Fruit fly (Drosophila melanogaster) whole organism, embryonic: ENCODE results near the gene Syx5.

Experiments
- Antp ChIP-seq: fragments of 200-800 bp; sonication (Bioruptor generic); optimal IDR thresholded peaks from 3 replicates; lab custom pipeline; 2016; ENCODE audit warnings: missing biosample characterization, missing genetic modification characterization
- Atf6 ChIP-seq: fragments of 200-800 bp; sonication (Bioruptor generic); IDR thresholded peaks from 2 replicates; pipeline ENCODE4 v1.3.6; 2022; ENCODE audit warnings: missing biosample characterization, missing genetic modification characterization
- Blimp-1 ChIP-seq: fragments of 200-800 bp; sonication (Bioruptor generic); optimal IDR thresholded peaks from 3 replicates; lab custom pipeline; 2018; ENCODE audit warnings: missing biosample characterization, missing genetic modification characterization, mild to moderate bottlenecking, moderate library complexity, missing genetic modification reagents
- CG11247 ChIP-seq: fragments of 200-800 bp; sonication (Bioruptor generic); IDR thresholded peaks from 2 replicates; pipeline ENCODE4 v1.3.6; 2022; ENCODE audit warnings: missing biosample characterization, missing genetic modification characterization
- CG13123 ChIP-seq: fragments of 200-800 bp; sonication (Bioruptor generic); optimal IDR thresholded peaks from 2 replicates; lab custom pipeline; 2016; ENCODE audit warnings: missing biosample characterization, missing genetic modification characterization
- CG13424 ChIP-seq: fragments of 200-800 bp; sonication (Bioruptor generic); optimal IDR thresholded peaks from 2 replicates; lab custom pipeline; 2019; ENCODE audit warnings: missing biosample characterization, mild to moderate bottlenecking, missing genetic modification characterization, moderate library complexity
- CG13775 ChIP-seq: fragments of 200-800 bp; sonication (Bioruptor generic); optimal IDR thresholded peaks from 3 replicates; lab custom pipeline; 2017; ENCODE audit warnings: missing biosample characterization, mild to moderate bottlenecking, missing genetic modification characterization
- CG15696 ChIP-seq: fragments of 200-800 bp; sonication (Bioruptor generic); optimal IDR thresholded peaks from 2 replicates; lab custom pipeline; 2019; ENCODE audit warnings: missing biosample characterization, mild to moderate bottlenecking, missing genetic modification characterization, moderate library complexity
- CG16815 ChIP-seq: fragments of 200-800 bp; sonication (Bioruptor generic); optimal IDR thresholded peaks from 3 replicates; lab custom pipeline; 2017; ENCODE audit warnings: missing biosample characterization, mild to moderate bottlenecking, missing genetic modification characterization
- CG18476 ChIP-seq: fragments of 200-800 bp; sonication (Bioruptor generic); optimal IDR thresholded peaks from 2 replicates; lab custom pipeline; 2016; ENCODE audit warnings: missing biosample characterization, mild to moderate bottlenecking, missing genetic modification characterization
- CG18599 ChIP-seq: fragments of 200-800 bp; sonication (Bioruptor generic); optimal IDR thresholded peaks from 3 replicates; lab custom pipeline; 2017; ENCODE audit warnings: missing biosample characterization, missing genetic modification characterization, mild to moderate bottlenecking, moderate library complexity, missing genetic modification reagents
- CG2120 ChIP-seq: fragments of 200-800 bp; sonication (Bioruptor generic); optimal IDR thresholded peaks from 3 replicates; lab custom pipeline; 2016; ENCODE audit warnings: missing biosample characterization, missing genetic modification characterization
- CG2712 ChIP-seq: fragments of 200-800 bp; optimal IDR thresholded peaks from 3 replicates; lab custom pipeline; 2019; ENCODE audit warnings: missing biosample characterization, mild to moderate bottlenecking, missing genetic modification characterization, moderate library complexity
- CG32772 ChIP-seq: fragments of 200-800 bp; sonication (Bioruptor generic); IDR thresholded peaks from 2 replicates; pipeline ENCODE4 v1.3.6; 2022; ENCODE audit warnings: missing biosample characterization, missing genetic modification characterization
- CG34376 ChIP-seq: fragments of 200-800 bp; sonication (Bioruptor generic); optimal IDR thresholded peaks from 2 replicates; lab custom pipeline; 2018; ENCODE audit warnings: missing biosample characterization, mild to moderate bottlenecking, missing genetic modification characterization
- CG3838 ChIP-seq: fragments of 200-800 bp; sonication (Bioruptor generic); optimal IDR thresholded peaks from 3 replicates; lab custom pipeline; 2016; ENCODE audit warnings: missing biosample characterization, missing genetic modification characterization
- CG5180 ChIP-seq: fragments of 200-800 bp; sonication (Bioruptor generic); optimal IDR thresholded peaks from 3 replicates; lab custom pipeline; 2017; ENCODE audit warnings: missing biosample characterization, missing genetic modification characterization, mild to moderate bottlenecking, moderate library complexity, missing genetic modification reagents
- CG6254 ChIP-seq: fragments of 200-800 bp; sonication (Bioruptor generic); optimal IDR thresholded peaks from 3 replicates; lab custom pipeline; 2017; ENCODE audit warnings: mild to moderate bottlenecking, missing biosample characterization, missing genetic modification reagents, missing genetic modification characterization
- CG7786 ChIP-seq: fragments of 200-800 bp; sonication (Bioruptor generic); optimal IDR thresholded peaks from 2 replicates; lab custom pipeline; 2016; ENCODE audit warnings: missing biosample characterization, missing genetic modification characterization
- CG8944 ChIP-seq: fragments of 200-800 bp; sonication (Bioruptor generic); optimal IDR thresholded peaks from 3 replicates; lab custom pipeline; 2016; ENCODE audit warnings: missing biosample characterization, missing genetic modification characterization
- CG9215 ChIP-seq: fragments of 200-800 bp; sonication (Bioruptor generic); IDR thresholded peaks from 2 replicates; pipeline ENCODE4 v1.3.6; 2022; ENCODE audit warnings: missing biosample characterization, missing genetic modification characterization
- CG9817 ChIP-seq: fragments of 200-800 bp; sonication (Bioruptor generic); optimal IDR thresholded peaks from 2 replicates; lab custom pipeline; 2018; ENCODE audit warnings: missing biosample characterization, mild to moderate bottlenecking, missing genetic modification characterization, moderate library complexity
- CG9932 ChIP-seq: fragments of 200-800 bp; sonication (Bioruptor generic); IDR thresholded peaks from 2 replicates; pipeline ENCODE4 v1.3.6; 2022; ENCODE audit warnings: missing biosample characterization, missing genetic modification characterization
- Doc2 ChIP-seq: fragments of 200-800 bp; sonication (Bioruptor generic); IDR thresholded peaks from 2 replicates; pipeline ENCODE4 v1.3.6; 2022; ENCODE audit warnings: missing biosample characterization, missing genetic modification characterization
- Dp ChIP-seq: fragments of 200-800 bp; sonication (Bioruptor generic); optimal IDR thresholded peaks from 2 replicates; lab custom pipeline; 2018; ENCODE audit warnings: missing biosample characterization, mild to moderate bottlenecking, missing genetic modification characterization, moderate library complexity
- E2f2 ChIP-seq: fragments of 200-800 bp; sonication (Bioruptor generic); IDR thresholded peaks from 2 replicates; pipeline ENCODE4 v1.3.6; 2022; ENCODE audit warnings: missing biosample characterization, missing genetic modification characterization
- Elba2 ChIP-seq: fragments of 200-800 bp; sonication (Bioruptor generic); optimal IDR thresholded peaks from 3 replicates; lab custom pipeline; 2016; ENCODE audit warnings: missing biosample characterization, missing genetic modification characterization
- Ets97D ChIP-seq: fragments of 200-800 bp; sonication (Bioruptor generic); optimal IDR thresholded peaks from 3 replicates; lab custom pipeline; 2016; ENCODE audit warnings: missing biosample characterization, missing genetic modification characterization
- Gsc ChIP-seq: fragments of 200-800 bp; sonication (Bioruptor generic); IDR thresholded peaks from 2 replicates; pipeline ENCODE4 v1.3.6; 2022; ENCODE audit warnings: missing biosample characterization, missing genetic modification characterization
- Lpt ChIP-seq: fragments of >200 bp; optimal IDR thresholded peaks from 2 replicates; lab custom pipeline; 2018; ENCODE audit warnings: missing biosample characterization, missing genetic modification characterization
- MESR4 ChIP-seq: fragments of 200-800 bp; sonication (Bioruptor generic); optimal IDR thresholded peaks from 2 replicates; lab custom pipeline; 2018; ENCODE audit warnings: missing biosample characterization, mild to moderate bottlenecking, missing genetic modification characterization, moderate library complexity
- Myb ChIP-seq: fragments of 200-800 bp; sonication (Bioruptor generic); optimal IDR thresholded peaks from 2 replicates; lab custom pipeline; 2016; ENCODE audit warnings: missing biosample characterization, missing genetic modification characterization
- Oli ChIP-seq: fragments of 200-800 bp; sonication (Bioruptor generic); optimal IDR thresholded peaks from 2 replicates; lab custom pipeline; 2018; ENCODE audit warnings: missing biosample characterization, mild to moderate bottlenecking, missing genetic modification characterization, moderate library complexity
- Scr ChIP-seq: fragments of 200-800 bp; sonication (Bioruptor generic); IDR thresholded peaks from 2 replicates; pipeline ENCODE4 v1.3.6; 2022; ENCODE audit warnings: missing biosample characterization, missing genetic modification characterization; ENCODE audit not compliant: partially characterized antibody
- Sin3A ChIP-seq: fragments of >200 bp; optimal IDR thresholded peaks from 2 replicates; lab custom pipeline; 2018
- Six4 ChIP-seq: fragments of 200-800 bp; sonication (Bioruptor generic); optimal IDR thresholded peaks from 2 replicates; lab custom pipeline; 2016; ENCODE audit warnings: missing biosample characterization, missing genetic modification characterization
- cad ChIP-seq: fragments of >200 bp; optimal IDR thresholded peaks from 2 replicates; lab custom pipeline; 2017; ENCODE audit warnings: missing biosample characterization, missing genetic modification characterization
- ci ChIP-seq: fragments of 200-800 bp; sonication (Bioruptor generic); IDR thresholded peaks from 3 replicates; pipeline ENCODE4 v1.3.6; 2022; ENCODE audit warnings: missing biosample characterization, missing genetic modification characterization
- dmrt99B ChIP-seq: fragments of 200-800 bp; sonication (Bioruptor generic); optimal IDR thresholded peaks from 2 replicates; lab custom pipeline; 2018; ENCODE audit warnings: missing biosample characterization, mild to moderate bottlenecking, missing genetic modification characterization, moderate library complexity
- dysf ChIP-seq: fragments of 200-800 bp; sonication (Bioruptor generic); IDR thresholded peaks from 3 replicates; pipeline ENCODE4 v1.3.6; 2022; ENCODE audit warnings: missing biosample characterization, missing genetic modification characterization
- fu2 ChIP-seq: fragments of 200-800 bp; sonication (Bioruptor generic); optimal IDR thresholded peaks from 2 replicates; lab custom pipeline; 2016; ENCODE audit warnings: missing biosample characterization, missing genetic modification characterization
- mld ChIP-seq: fragments of 200-800 bp; sonication (Bioruptor generic); IDR thresholded peaks from 3 replicates; pipeline ENCODE4 v1.3.6; 2022; ENCODE audit warnings: missing biosample characterization, missing genetic modification characterization; ENCODE audit not compliant: partially characterized antibody
- oc ChIP-seq: fragments of 200-800 bp; sonication (Bioruptor generic); optimal IDR thresholded peaks from 2 replicates; lab custom pipeline; 2018; ENCODE audit warnings: missing biosample characterization, mild to moderate bottlenecking, missing genetic modification characterization, moderate library complexity
- schlank ChIP-seq: fragments of 200-800 bp; sonication (Bioruptor generic); optimal IDR thresholded peaks from 2 replicates; lab custom pipeline; 2018; ENCODE audit warnings: missing biosample characterization, mild to moderate bottlenecking, missing genetic modification characterization
- sd ChIP-seq: fragments of 200-800 bp; sonication (Bioruptor generic); optimal IDR thresholded peaks from 3 replicates; lab custom pipeline; 2018; ENCODE audit warnings: missing biosample characterization, mild to moderate bottlenecking, missing genetic modification characterization, moderate library complexity
- seq ChIP-seq: fragments of 200-800 bp; sonication (Bioruptor generic); IDR thresholded peaks from 2 replicates; pipeline ENCODE4 v1.3.6; 2022; ENCODE audit warnings: missing biosample characterization, missing genetic modification characterization
- stwl ChIP-seq: fragments of 200-800 bp; sonication (Bioruptor generic); optimal IDR thresholded peaks from 3 replicates; lab custom pipeline; 2018; ENCODE audit warnings: missing biosample characterization, mild to moderate bottlenecking, missing genetic modification characterization, moderate library complexity
- tll ChIP-seq, 2 experiments: fragments of 200-800 bp in 1 of 2; fragments of >200 bp in 1 of 2; sonication (Bioruptor generic) in 1 of 2; optimal IDR thresholded peaks; 2 replicates each; lab custom pipeline; 2017 to 2019; ENCODE audit warnings: missing biosample characterization in 2 of 2, missing genetic modification characterization in 2 of 2, mild to moderate bottlenecking in 1 of 2, moderate library complexity in 1 of 2
- unpg ChIP-seq: fragments of 200-800 bp; sonication (Bioruptor generic); optimal IDR thresholded peaks from 3 replicates; lab custom pipeline; 2018; ENCODE audit warnings: missing biosample characterization, mild to moderate bottlenecking, missing genetic modification characterization, moderate library complexity
- wdn ChIP-seq: fragments of 200-800 bp; sonication (Bioruptor generic); IDR thresholded peaks from 2 replicates; pipeline ENCODE4 v1.3.6; 2022; ENCODE audit warnings: missing biosample characterization, missing genetic modification characterization
- zf30C ChIP-seq: fragments of 200-800 bp; sonication (Bioruptor generic); optimal IDR thresholded peaks from 3 replicates; lab custom pipeline; 2018; ENCODE audit warnings: missing biosample characterization, mild to moderate bottlenecking, missing genetic modification characterization

Gene Syx5

DNA sequence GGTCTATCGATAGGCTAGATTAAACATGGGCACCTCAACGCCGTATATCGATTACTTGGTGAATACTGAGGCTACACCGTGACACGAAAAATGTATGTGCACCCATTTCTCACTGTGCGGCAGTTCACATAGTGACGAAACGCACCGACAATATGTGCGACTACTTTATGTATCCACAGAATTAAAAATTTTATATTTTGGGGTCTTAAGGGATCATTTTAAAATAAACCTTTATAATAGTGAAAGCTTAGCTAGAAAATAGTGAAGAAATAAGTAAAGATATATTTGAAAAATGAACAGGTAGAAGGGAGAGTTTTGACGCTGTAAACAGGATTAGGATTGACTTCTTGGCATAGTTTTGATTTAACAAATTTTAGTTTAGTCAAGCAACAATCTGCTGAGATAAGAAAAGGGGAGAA lies 22.0 kb downstream of the Syx5 start, which contains the start of gene mRpL4 (continued):
- TF ChIP-seq CG18599 (GFP tag; lab: Kevin White, UChicago) (no peak), Doc2 (GFP tag; lab: Robert Waterston, UW) (no peak), cad (GFP tag; lab: Kevin White, UChicago) (no peak), fu2 (peak; percentile 70), CG13775 (GFP tag; lab: Kevin White, UChicago) (peak; percentile 56), oc (tag; lab: Kevin White, UChicago) (peak; percentile 33), Antp (peak; percentile 88), Lpt (GFP tag; lab: Kevin White, UChicago) (no peak), CG11247 (GFP tag; lab: Robert Waterston, UW) (peak; percentile 70), Gsc (no peak), CG3838 (GFP tag; lab: Kevin White, UChicago) (peak; percentile 32), Atf6 (GFP tag; lab: Robert Waterston, UW) (peak; percentile 42; the same call in 1 of the 2 replicates), dmrt99B (tag; lab: Kevin White, UChicago) (no peak), CG9817 (tag; lab: Kevin White, UChicago) (peak; percentile 54), wdn (GFP tag; lab: Robert Waterston, UW) (peak; percentile 18; the same call in 1 of the 2 replicates), E2f2 (peak; percentile 53; the same call in 1 of the 2 replicates), CG9932 (peak; percentile 87), Myb (GFP tag; lab: Kevin White, UChicago) (peak; percentile 55), mld (GFP tag; lab: Robert Waterston, UW) (peak; percentile 98), CG13123 (GFP tag; lab: Kevin White, UChicago) (peak; percentile 59), Elba2 (GFP tag; lab: Kevin White, UChicago) (peak; percentile 32), CG7786 (peak; percentile 69), Blimp-1 (GFP tag; lab: Kevin White, UChicago) (no peak), Sin3A (peak; percentile 46), CG13424 (tag; lab: Kevin White, UChicago) (peak; percentile 48), Scr (GFP tag; lab: Robert Waterston, UW) (peak; percentile 99), CG8944 (GFP tag; lab: Kevin White, UChicago) (peak; percentile 77), Dp (GFP tag; lab: Kevin White, UChicago) (peak; percentile 48), Six4 (GFP tag; lab: Kevin White, UChicago) (peak; percentile 47), stwl (tag; lab: Kevin White, UChicago) (peak; percentile 82), CG2712 (tag; lab: Kevin White, UChicago) (peak; percentile 79), ci (GFP tag; lab: Robert Waterston, UW) (peak; percentile 63), CG6254 (peak; percentile 17), zf30C (GFP tag; lab: Kevin White, UChicago) (no peak), CG18476 (GFP tag; lab: Kevin White, UChicago) (peak; percentile 43), unpg (GFP tag; lab: Kevin White, UChicago) (peak; percentile 60), CG5180 (GFP tag; lab: Kevin White, UChicago) (no peak), MESR4 (GFP tag; lab: Kevin White, UChicago) (no peak), dysf (GFP tag; lab: Robert Waterston, UW) (no peak; the same call in 2 of the 3 replicates), CG9215 (peak; percentile 51), sd (no peak), CG16815 (peak; percentile 42), Ets97D (peak; percentile 70), tll (GFP tag; optimal IDR thresholded peaks at IDR 0.05; lab: Kevin White, UChicago) (peak in 1 of 2 experiments; percentile 13), CG2120 (GFP tag; lab: Kevin White, UChicago) (peak; percentile 88), CG34376 (GFP tag; lab: Kevin White, UChicago) (no peak), schlank (tag; lab: Kevin White, UChicago) (peak; percentile 5), CG32772 (GFP tag; lab: Robert Waterston, UW) (peak; percentile 73; the same call in 1 of the 2 replicates), seq (no peak), CG15696 (peak; percentile 47), Oli (peak; percentile 17)
